Fruit fly (Drosophila melanogaster): ENCODE measurements around the gene CG31559.

DNA sequence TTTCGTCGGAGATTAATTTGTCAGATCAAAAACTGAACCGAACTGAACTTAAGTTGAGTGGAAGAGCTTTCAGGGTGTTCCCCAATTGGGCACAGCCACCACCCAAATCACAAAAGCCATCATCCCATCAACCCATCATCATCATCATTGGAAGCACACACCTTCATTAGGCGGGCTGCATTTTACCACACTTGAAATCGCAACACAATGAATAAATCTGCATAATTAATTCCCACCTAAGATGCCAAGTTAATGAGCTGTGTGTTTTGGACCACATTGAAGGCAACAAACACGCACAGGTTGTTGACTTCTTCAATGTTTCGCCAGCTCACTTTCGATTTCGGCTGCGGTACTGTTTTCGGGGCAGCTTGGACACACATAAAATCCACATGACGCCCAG is 51.9 kb downstream of the CG31559 start:
- no peak for TF ChIP-seq CG6163 (GFP tag; IDR thresholded peaks at IDR 0.05)
- TF ChIP-seq Sox14 (GFP tag; optimal IDR thresholded peaks at IDR 0.05): no peak
- no peak for TF ChIP-seq Eip75B (GFP tag; optimal IDR thresholded peaks at IDR 0.05)
- no peak for TF ChIP-seq salr (GFP tag; optimal IDR thresholded peaks at IDR 0.05)
- TF ChIP-seq spab (GFP tag; optimal IDR thresholded peaks at IDR 0.05): no peak
- TF ChIP-seq Gug (GFP tag; IDR thresholded peaks at IDR 0.05): no peak
- no peak for TF ChIP-seq CG34406 (GFP tag; optimal IDR thresholded peaks at IDR 0.05)
- no peak for TF ChIP-seq CG16779 (tag; optimal IDR thresholded peaks at IDR 0.05)
- TF ChIP-seq CG9139 (GFP tag; optimal IDR thresholded peaks at IDR 0.05): no peak
- TF ChIP-seq CG32006 (GFP tag; optimal IDR thresholded peaks at IDR 0.05): no peak
- TF ChIP-seq Sox102F (GFP tag; optimal IDR thresholded peaks at IDR 0.05): no peak
- no peak for TF ChIP-seq net (GFP tag; optimal IDR thresholded peaks at IDR 0.05)
- TF ChIP-seq CG31627 (GFP tag; optimal IDR thresholded peaks at IDR 0.05): no peak
